ENCODE assay signal across 1 worm cellular context in the genomic region with DNA sequence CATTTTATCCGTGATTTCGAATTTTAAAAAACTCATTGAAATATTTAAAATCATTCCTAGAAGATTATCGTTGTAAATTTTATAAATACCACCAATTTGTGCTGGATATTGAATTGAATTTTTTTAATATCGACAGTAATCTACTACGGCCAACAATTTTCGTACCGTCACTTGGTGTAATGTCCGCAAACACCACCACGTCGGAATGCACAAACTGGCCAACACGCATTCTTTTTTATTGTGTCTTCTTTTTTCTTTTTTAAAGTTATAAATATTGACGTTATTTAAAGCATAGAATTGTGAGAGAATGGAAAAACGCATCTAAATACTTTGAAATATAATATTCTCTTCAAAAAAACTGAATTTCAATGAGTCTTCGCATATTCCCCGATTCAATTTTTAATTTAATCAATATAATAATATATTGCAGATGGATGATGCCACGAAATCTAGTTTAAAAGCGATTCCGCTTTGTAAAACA.
A peak's percentile ranks its signal among the peaks of the same experiment; 100 is the strongest.
TF ChIP-seq lines count a peak whose summit lies in the region.

A gene (plus strand): TSS at position 431 of the 481 bp plus-strand sequence.

TF ChIP-seq in whole organism, L1 larva, 84 proteins besides CTCF, POLR2A, EP300 and RAD21 (continued from another document):
- TF ChIP-seq zip-4 (GFP tag; optimal IDR thresholded peaks at IDR 0.05; lab: Kevin White, UChicago) (no peak), lsy-2 (tag; optimal IDR thresholded peaks at IDR 0.05; lab: Kevin White, UChicago) (peak; percentile 49 to 59), alr-1 (tag; optimal IDR thresholded peaks at IDR 0.05; lab: Kevin White, UChicago; ENCODE audit: borderline replicate concordance) (no peak), lir-3 (tag; optimal IDR thresholded peaks at IDR 0.05; lab: Kevin White, UChicago; ENCODE audit: poor library complexity) (no peak), ceh-82 (tag; optimal IDR thresholded peaks at IDR 0.05; lab: Kevin White, UChicago) (no peak), pqm-1 (tag; optimal IDR thresholded peaks at IDR 0.05; lab: Kevin White, UChicago) (no peak), ceh-8 (GFP tag; optimal IDR thresholded peaks at IDR 0.05; lab: Kevin White, UChicago) (no peak), F16B12.6 (tag; optimal IDR thresholded peaks at IDR 0.05; lab: Kevin White, UChicago) (peak; percentile 86), mep-1 (tag; optimal IDR thresholded peaks at IDR 0.05; lab: Kevin White, UChicago) (peak; percentile 51), snu-23 (GFP tag; optimal IDR thresholded peaks at IDR 0.05; lab: Kevin White, UChicago) (peak; percentile 35), elt-2 (tag; optimal IDR thresholded peaks at IDR 0.05; lab: Kevin White, UChicago) (no peak), C34B4.2 (tag; optimal IDR thresholded peaks at IDR 0.05; lab: Kevin White, UChicago) (no peak), fkh-8 (tag; optimal IDR thresholded peaks at IDR 0.05; lab: Kevin White, UChicago) (no peak), vab-15 (tag; optimal IDR thresholded peaks at IDR 0.05; lab: Kevin White, UChicago) (no peak), hlh-4 (tag; optimal IDR thresholded peaks at IDR 0.05; lab: Kevin White, UChicago) (no peak), mdl-1 (tag; optimal IDR thresholded peaks at IDR 0.05; lab: Kevin White, UChicago) (no peak), aly-2 (tag; optimal IDR thresholded peaks at IDR 0.05; lab: Kevin White, UChicago) (no peak), irx-1 (tag; optimal IDR thresholded peaks at IDR 0.05; lab: Kevin White, UChicago) (no peak), fos-1 (tag; optimal IDR thresholded peaks at IDR 0.05; lab: Kevin White, UChicago) (no peak), sox-4 (tag; optimal IDR thresholded peaks at IDR 0.05; lab: Kevin White, UChicago) (no peak), tbx-2 (tag; optimal IDR thresholded peaks at IDR 0.05; lab: Kevin White, UChicago) (peak; percentile 12), unc-98 (GFP tag; IDR thresholded peaks at IDR 0.05; lab: Robert Waterston, UW) (no peak), unc-130 (tag; optimal IDR thresholded peaks at IDR 0.05; lab: Kevin White, UChicago) (no peak), nhr-28 (tag; optimal IDR thresholded peaks at IDR 0.05; lab: Kevin White, UChicago) (no peak), dpl-1 (GFP tag; optimal IDR thresholded peaks at IDR 0.05; lab: Kevin White, UChicago) (peak in 2 of 3 experiments; percentile 41 to 43), efl-1 (optimal IDR thresholded peaks at IDR 0.05; lab: Kevin White, UChicago) (peak; percentile 32 to 50), efl-1 (GFP tag; optimal IDR thresholded peaks at IDR 0.05 in 1 of 2; lab: Kevin White, UChicago) (peak; percentile 25 to 92), efl-3 (GFP tag; optimal IDR thresholded peaks at IDR 0.05; lab: Kevin White, UChicago) (no peak), fkh-10 (GFP tag; optimal IDR thresholded peaks at IDR 0.05; lab: Kevin White, UChicago) (no peak), swsn-7 (tag; optimal IDR thresholded peaks at IDR 0.05; lab: Kevin White, UChicago) (no peak), lin-13 (GFP tag; optimal IDR thresholded peaks at IDR 0.05; lab: Kevin White, UChicago) (no peak), elt-3 (tag; optimal IDR thresholded peaks at IDR 0.05; lab: Kevin White, UChicago) (no peak), lin-15B (tag; optimal IDR thresholded peaks at IDR 0.05; lab: Kevin White, UChicago) (no peak), C04F5.9 (tag; optimal IDR thresholded peaks at IDR 0.05; lab: Kevin White, UChicago) (no peak), ceh-90 (tag; optimal IDR thresholded peaks at IDR 0.05; lab: Kevin White, UChicago) (no peak), pag-3 (tag; optimal IDR thresholded peaks at IDR 0.05; lab: Kevin White, UChicago; ENCODE audit: borderline replicate concordance, insufficient read depth) (no peak), dsc-1 (tag; optimal IDR thresholded peaks at IDR 0.05; lab: Kevin White, UChicago) (no peak), ces-1 (GFP tag; optimal IDR thresholded peaks at IDR 0.05; lab: Kevin White, UChicago) (no peak), nhr-77 (tag; optimal IDR thresholded peaks at IDR 0.05; lab: Kevin White, UChicago) (no peak), nhr-20 (tag; optimal IDR thresholded peaks at IDR 0.05; lab: Kevin White, UChicago) (peak; percentile 28), isw-1 (GFP tag; IDR thresholded peaks at IDR 0.05; lab: Robert Waterston, UW) (no peak), nhr-11 (tag; optimal IDR thresholded peaks at IDR 0.05; lab: Kevin White, UChicago) (no peak), mab-9 (GFP tag; IDR thresholded peaks at IDR 0.05; lab: Robert Waterston, UW) (no peak), Y116A8C.19 (tag; optimal IDR thresholded peaks at IDR 0.05; lab: Kevin White, UChicago; ENCODE audit: borderline replicate concordance) (no peak), jun-1 (tag; optimal IDR thresholded peaks at IDR 0.05; lab: Kevin White, UChicago) (no peak), ztf-11 (tag; optimal IDR thresholded peaks at IDR 0.05; lab: Kevin White, UChicago) (no peak), unc-62 (GFP tag; optimal IDR thresholded peaks at IDR 0.05; lab: Kevin White, UChicago) (no peak), ztf-4 (tag; optimal IDR thresholded peaks at IDR 0.05; lab: Kevin White, UChicago) (no peak), nhr-85 (tag; lab: Kevin White, UChicago) (no peak), xbp-1 (tag; optimal IDR thresholded peaks at IDR 0.05; lab: Kevin White, UChicago) (peak; percentile 14), nhr-71 (tag; optimal IDR thresholded peaks at IDR 0.05; lab: Kevin White, UChicago) (peak; percentile 38), lin-39 (tag; optimal IDR thresholded peaks at IDR 0.05; lab: Kevin White, UChicago) (no peak), mef-2 (tag; optimal IDR thresholded peaks at IDR 0.05; lab: Kevin White, UChicago) (no peak), snpc-4 (tag; optimal IDR thresholded peaks at IDR 0.05; lab: Kevin White, UChicago) (no peak), pax-3 (tag; optimal IDR thresholded peaks at IDR 0.05; lab: Kevin White, UChicago) (no peak), hpl-2 (GFP tag; optimal IDR thresholded peaks at IDR 0.05; lab: Kevin White, UChicago) (no peak), sptf-1 (tag; optimal IDR thresholded peaks at IDR 0.05; lab: Kevin White, UChicago) (no peak), fkh-4 (tag; optimal IDR thresholded peaks at IDR 0.05; lab: Kevin White, UChicago; ENCODE audit: borderline replicate concordance) (no peak), ceh-88 (GFP tag; IDR thresholded peaks at IDR 0.05; lab: Robert Waterston, UW) (no peak), egl-27 (tag; optimal IDR thresholded peaks at IDR 0.05; lab: Kevin White, UChicago) (no peak), ama-1 (optimal IDR thresholded peaks at IDR 0.05; lab: Kevin White, UChicago) (no peak), egl-13 (tag; optimal IDR thresholded peaks at IDR 0.05; lab: Kevin White, UChicago) (no peak), unc-30 (tag; optimal IDR thresholded peaks at IDR 0.05; lab: Kevin White, UChicago) (no peak), nhr-90 (tag; optimal IDR thresholded peaks at IDR 0.05; lab: Kevin White, UChicago; ENCODE audit: poor library complexity) (no peak), zag-1 (tag; optimal IDR thresholded peaks at IDR 0.05; lab: Kevin White, UChicago) (no peak), grh-1 (GFP tag; IDR thresholded peaks at IDR 0.05; lab: Robert Waterston, UW) (no peak), nhr-237 (tag; optimal IDR thresholded peaks at IDR 0.05; lab: Kevin White, UChicago) (no peak), blmp-1 (tag; optimal IDR thresholded peaks at IDR 0.05; lab: Kevin White, UChicago) (peak; percentile 36), nhr-47 (tag; optimal IDR thresholded peaks at IDR 0.05; lab: Kevin White, UChicago) (no peak), hlh-17 (GFP tag; optimal IDR thresholded peaks at IDR 0.05; lab: Kevin White, UChicago; ENCODE audit: borderline replicate concordance) (no peak)
